Worm (Caenorhabditis elegans) whole organism, young adult: ENCODE measurements around the gene F29B9.12.

Experiments used
- B0019.2 ChIP-seq: fragments of 200-800 bp; sonication (Bioruptor generic); conservative IDR thresholded peaks from 2 replicates; pipeline ENCODE4 v1.3.6; 2022; ENCODE audit warnings: missing genetic modification reagents, missing genetic modification characterization, missing compliant biosample characterization
- C17E4.6 ChIP-seq: fragments of 200-800 bp; sonication (Bioruptor generic); IDR thresholded peaks from 2 replicates; pipeline ENCODE4 v1.3.6; 2022; ENCODE audit warnings: missing genetic modification reagents, missing genetic modification characterization, missing compliant biosample characterization
- F33H1.4 ChIP-seq: fragments of 200-800 bp; sonication (Bioruptor generic); IDR thresholded peaks from 2 replicates; pipeline ENCODE4 v1.3.6; 2022; ENCODE audit warnings: missing genetic modification reagents, missing genetic modification characterization, missing compliant biosample characterization
- F52B5.7 ChIP-seq: sonication (generic microtip); optimal IDR thresholded peaks from 2 replicates; lab custom pipeline; 2016; ENCODE audit warnings: mild to moderate bottlenecking, missing genetic modification characterization, missing compliant biosample characterization
- F57C9.4 ChIP-seq: sonication (generic microtip); optimal IDR thresholded peaks from 2 replicates; lab custom pipeline; 2017; ENCODE audit warnings: mild to moderate bottlenecking, missing genetic modification characterization, missing compliant biosample characterization
- K12H6.12 ChIP-seq: fragments of 200-800 bp; sonication (Bioruptor generic); optimal IDR thresholded peaks from 2 replicates; lab custom pipeline; 2018; ENCODE audit warnings: mild to moderate bottlenecking, missing genetic modification characterization, missing compliant biosample characterization
- Y53G8AR.9 ChIP-seq: fragments of 200-800 bp; sonication (Bioruptor generic); conservative IDR thresholded peaks from 2 replicates; pipeline ENCODE4 v1.3.6; 2022; ENCODE audit warnings: missing genetic modification reagents, missing genetic modification characterization, missing compliant biosample characterization
- Y95B8A.8 ChIP-seq: fragments of 200-800 bp; sonication (Bioruptor generic); IDR thresholded peaks from 2 replicates; pipeline ENCODE4 v1.3.6; 2022; ENCODE audit warnings: missing genetic modification reagents, missing genetic modification characterization, missing compliant biosample characterization
- ama-1 ChIP-seq, 3 experiments: fragments of 150-350 bp in 1 of 3; sonication (generic microtip) in 2 of 3; optimal IDR thresholded peaks; 2 replicates each; lab custom pipeline; 2014 to 2018; ENCODE audit warnings: missing biosample characterization in 2 of 3, missing genetic modification characterization in 2 of 3, missing genetic modification reagents in 2 of 3
- aptf-2 ChIP-seq: fragments of 200-800 bp; sonication (Bioruptor generic); conservative IDR thresholded peaks from 2 replicates; pipeline ENCODE4 v1.3.6; 2022; ENCODE audit warnings: missing genetic modification reagents, missing genetic modification characterization, missing compliant biosample characterization
- attf-3 ChIP-seq: fragments of 200-800 bp; sonication (Bioruptor generic); conservative IDR thresholded peaks from 2 replicates; pipeline ENCODE4 v1.3.6; 2022; ENCODE audit warnings: missing genetic modification reagents, missing genetic modification characterization, missing compliant biosample characterization
- attf-5 ChIP-seq: fragments of 200-800 bp; sonication (Bioruptor generic); optimal IDR thresholded peaks from 2 replicates; lab custom pipeline; 2018; ENCODE audit warnings: mild to moderate bottlenecking, missing genetic modification characterization, missing compliant biosample characterization
- ccch-3 ChIP-seq: fragments of 200-800 bp; sonication (Bioruptor generic); optimal IDR thresholded peaks from 2 replicates; lab custom pipeline; 2018; ENCODE audit warnings: mild to moderate bottlenecking, missing genetic modification characterization, missing compliant biosample characterization
- ceh-79 ChIP-seq: sonication (generic microtip); optimal IDR thresholded peaks from 2 replicates; lab custom pipeline; 2017; ENCODE audit warnings: mild to moderate bottlenecking, missing genetic modification characterization, missing compliant biosample characterization
- ceh-91 ChIP-seq: fragments of 200-800 bp; sonication (Bioruptor generic); IDR thresholded peaks from 2 replicates; pipeline ENCODE4 v1.3.6; 2022; ENCODE audit warnings: missing genetic modification reagents, missing genetic modification characterization, missing compliant biosample characterization
- dox-1 ChIP-seq: fragments of 200-800 bp; sonication (Bioruptor generic); IDR thresholded peaks from 2 replicates; pipeline ENCODE4 v1.3.6; 2022; ENCODE audit warnings: missing genetic modification reagents, missing genetic modification characterization, missing compliant biosample characterization
- egrh-3 ChIP-seq: fragments of 200-800 bp; sonication (Bioruptor generic); IDR thresholded peaks from 2 replicates; pipeline ENCODE4 v1.3.6; 2022; ENCODE audit warnings: missing genetic modification reagents, missing genetic modification characterization, missing compliant biosample characterization
- ekl-4 ChIP-seq: fragments of 200-800 bp; sonication (Bioruptor generic); IDR thresholded peaks from 2 replicates; pipeline ENCODE4 v1.3.6; 2022; ENCODE audit warnings: missing genetic modification reagents, missing genetic modification characterization, missing compliant biosample characterization
- him-1 ChIP-seq: sonication (generic microtip); optimal IDR thresholded peaks from 2 replicates; lab custom pipeline; 2016; ENCODE audit warnings: missing genotype, missing genetic modification reagents, missing genetic modification characterization, missing compliant biosample characterization
- hlh-12 ChIP-seq: sonication (generic microtip); optimal IDR thresholded peaks from 2 replicates; lab custom pipeline; 2016; ENCODE audit warnings: missing genetic modification characterization, missing compliant biosample characterization
- hmg-1.2 ChIP-seq: fragments of 200-800 bp; sonication (Bioruptor generic); IDR thresholded peaks from 2 replicates; pipeline ENCODE4 v1.3.6; 2022; ENCODE audit warnings: missing genetic modification reagents, missing genetic modification characterization, missing compliant biosample characterization
- hmg-20 ChIP-seq: fragments of 200-800 bp; sonication (Bioruptor generic); IDR thresholded peaks from 2 replicates; pipeline ENCODE4 v1.3.6; 2022; ENCODE audit warnings: missing genetic modification reagents, missing genetic modification characterization, missing compliant biosample characterization
- hrde-1 ChIP-seq: sonication (generic microtip); optimal IDR thresholded peaks from 2 replicates; lab custom pipeline; 2016; ENCODE audit warnings: missing genetic modification characterization, mild to moderate bottlenecking, missing compliant biosample characterization, moderate library complexity, missing genotype, missing genetic modification reagents, borderline replicate concordance
- hsf-1 ChIP-seq: fragments of 200-800 bp; sonication (Bioruptor generic); IDR thresholded peaks from 2 replicates; pipeline ENCODE4 v1.3.6; 2022; ENCODE audit warnings: missing genetic modification reagents, missing genetic modification characterization, missing compliant biosample characterization
- let-526 ChIP-seq: fragments of 200-800 bp; sonication (Bioruptor generic); IDR thresholded peaks from 2 replicates; pipeline ENCODE4 v1.3.6; 2022; ENCODE audit warnings: missing genetic modification reagents, missing genetic modification characterization, missing compliant biosample characterization
- let-607 ChIP-seq, 2 experiments: fragments of 200-800 bp in 1 of 2; sonication (Bioruptor generic) in 1 of 2; sonication (generic microtip) in 1 of 2; optimal IDR thresholded peaks; 2 replicates each; lab custom pipeline; 2016 to 2018; ENCODE audit warnings: mild to moderate bottlenecking in 2 of 2, missing compliant biosample characterization in 2 of 2, missing genetic modification characterization in 2 of 2, moderate library complexity in 2 of 2, missing genotype in 1 of 2
- lin-35 ChIP-seq, 3 experiments: fragments of 150-350 bp in 2 of 3; sonication (generic microtip) in 1 of 3; optimal IDR thresholded peaks; 2 replicates each; lab custom pipeline; 2014 to 2018; ENCODE audit warnings: missing biosample characterization in 3 of 3, missing genetic modification characterization in 3 of 3, missing genetic modification reagents in 3 of 3
- lin-40 ChIP-seq: sonication (generic microtip); optimal IDR thresholded peaks from 2 replicates; lab custom pipeline; 2016; ENCODE audit warnings: missing genetic modification characterization, mild to moderate bottlenecking, missing compliant biosample characterization, missing genotype, missing genetic modification reagents
- lir-1 ChIP-seq: fragments of 200-800 bp; sonication (Bioruptor generic); conservative IDR thresholded peaks from 2 replicates; pipeline ENCODE4 v1.3.6; 2022; ENCODE audit warnings: missing genetic modification reagents, missing genetic modification characterization, missing compliant biosample characterization
- lsl-1 ChIP-seq: fragments of 200-800 bp; sonication (Bioruptor generic); optimal IDR thresholded peaks from 2 replicates; lab custom pipeline; 2018; ENCODE audit warnings: mild to moderate bottlenecking, missing genetic modification characterization, moderate library complexity, missing compliant biosample characterization
- madf-8 ChIP-seq: fragments of 200-800 bp; sonication (Bioruptor generic); conservative IDR thresholded peaks from 2 replicates; pipeline ENCODE4 v1.3.6; 2022; ENCODE audit warnings: missing genetic modification reagents, missing genetic modification characterization, missing compliant biosample characterization
- nhr-80 ChIP-seq: sonication (generic microtip); optimal IDR thresholded peaks from 2 replicates; lab custom pipeline; 2016; ENCODE audit warnings: missing genetic modification characterization, missing compliant biosample characterization
- nhr-90 ChIP-seq: sonication (generic microtip); optimal IDR thresholded peaks from 2 replicates; lab custom pipeline; 2016; ENCODE audit warnings: missing genotype, mild to moderate bottlenecking, missing genetic modification characterization, missing compliant biosample characterization
- pha-4 ChIP-seq: fragments of 150-350 bp; sonication (generic microtip); optimal IDR thresholded peaks from 2 replicates; lab custom pipeline; 2014; ENCODE audit warnings: missing biosample characterization, missing genetic modification reagents, missing genetic modification characterization
- rcor-1 ChIP-seq: fragments of 200-800 bp; sonication (Bioruptor generic); IDR thresholded peaks from 2 replicates; pipeline ENCODE4 v1.3.6; 2022; ENCODE audit warnings: missing genetic modification reagents, missing genetic modification characterization, missing compliant biosample characterization
- repo-1 ChIP-seq: sonication (generic microtip); optimal IDR thresholded peaks from 2 replicates; lab custom pipeline; 2017; ENCODE audit warnings: mild to moderate bottlenecking, missing genetic modification characterization, missing compliant biosample characterization
- rpc-1 ChIP-seq, 2 experiments: fragments of 150-350 bp in 1 of 2; sonication (generic microtip) in 1 of 2; optimal IDR thresholded peaks; 2 replicates each; lab custom pipeline; 2014 to 2018; ENCODE audit warnings: missing biosample characterization in 1 of 2, missing genetic modification characterization in 1 of 2, missing genetic modification reagents in 1 of 2, missing genotype in 1 of 2
- sdz-38 ChIP-seq: sonication (generic microtip); optimal IDR thresholded peaks from 2 replicates; lab custom pipeline; 2016; ENCODE audit warnings: missing genotype, missing genetic modification characterization, missing compliant biosample characterization
- snpc-3.4 ChIP-seq: sonication (generic microtip); optimal IDR thresholded peaks from 2 replicates; lab custom pipeline; 2017; ENCODE audit warnings: missing genetic modification characterization, mild to moderate bottlenecking, missing compliant biosample characterization, antibody characterized with exemption, moderate library complexity, missing genotype, missing genetic modification reagents
- somi-1 ChIP-seq: fragments of 200-800 bp; sonication (Bioruptor generic); optimal IDR thresholded peaks from 2 replicates; lab custom pipeline; 2018; ENCODE audit warnings: mild to moderate bottlenecking, missing genetic modification characterization, missing compliant biosample characterization
- tbp1 ChIP-seq: fragments of 200-800 bp; sonication (Bioruptor generic); optimal IDR thresholded peaks from 2 replicates; lab custom pipeline; 2018; ENCODE audit warnings: mild to moderate bottlenecking, missing genetic modification characterization, missing compliant biosample characterization
- tbx-9 ChIP-seq: sonication (generic microtip); optimal IDR thresholded peaks from 2 replicates; lab custom pipeline; 2016; ENCODE audit warnings: borderline replicate concordance, missing genetic modification characterization, inconsistent platforms, missing compliant biosample characterization
- tlf-1 ChIP-seq: fragments of 200-800 bp; sonication (Bioruptor generic); optimal IDR thresholded peaks from 2 replicates; lab custom pipeline; 2018; ENCODE audit warnings: mild to moderate bottlenecking, missing genetic modification characterization, missing compliant biosample characterization
- unc-130 ChIP-seq: sonication (generic microtip); optimal IDR thresholded peaks from 2 replicates; lab custom pipeline; 2016; ENCODE audit warnings: missing genetic modification reagents, missing genetic modification characterization, missing compliant biosample characterization
- unc-62 ChIP-seq: fragments of 150-350 bp; optimal IDR thresholded peaks from 2 replicates; lab custom pipeline; 2014; ENCODE audit warnings: missing biosample characterization, missing genetic modification reagents, missing genetic modification characterization
- ztf-18 ChIP-seq: sonication (generic microtip); optimal IDR thresholded peaks from 2 replicates; lab custom pipeline; 2016; ENCODE audit warnings: missing genotype, mild to moderate bottlenecking, missing genetic modification characterization, missing compliant biosample characterization
- ztf-6 ChIP-seq: fragments of 200-800 bp; sonication (Bioruptor generic); IDR thresholded peaks from 2 replicates; pipeline ENCODE4 v1.3.6; 2022; ENCODE audit warnings: missing genetic modification reagents, missing genetic modification characterization, missing compliant biosample characterization

The F29B9.12 gene

ce11 chrIV:4650624-4651094 is 18.7 kb upstream of the F29B9.12 start, which contains the start of gene ubc-9:
Gene ubc-9, plus strand, starts transcription at chrIV:4651044.
- no peak for TF ChIP-seq unc-62 (GFP tag; lab: Kevin White, UChicago)
- TF ChIP-seq lin-35 (GFP tag; optimal IDR thresholded peaks at IDR 0.05; lab: Kevin White, UChicago) = peak; percentile 10 to 56 (median 54)
- TF ChIP-seq pha-4 = no peak
- TF ChIP-seq rpc-1 (optimal IDR thresholded peaks at IDR 0.05; lab: Kevin White, UChicago) = peak; percentile 15
- no peak for TF ChIP-seq rpc-1 (tag; optimal IDR thresholded peaks at IDR 0.05; lab: Kevin White, UChicago)
- TF ChIP-seq repo-1 = peak; percentile 3
- TF ChIP-seq Y95B8A.8 (GFP tag; lab: Robert Waterston, UW) = peak; percentile 58; the same call in 1 of the 2 replicates
- no peak for TF ChIP-seq aptf-2 (GFP tag; lab: Robert Waterston, UW)
- TF ChIP-seq tlf-1 (GFP tag; lab: Kevin White, UChicago) = peak; percentile 93
- peak; percentile 65; the same call in 1 of the 2 replicates for TF ChIP-seq egrh-3 (GFP tag; lab: Robert Waterston, UW)
- peak; percentile 92 for TF ChIP-seq dox-1 (GFP tag; lab: Robert Waterston, UW)
- no peak for TF ChIP-seq attf-3
- TF ChIP-seq rcor-1 = peak; percentile 86
- TF ChIP-seq lsl-1 = peak; percentile 82
- no peak for TF ChIP-seq hlh-12 (tag; lab: Kevin White, UChicago)
- no peak for TF ChIP-seq somi-1 (GFP tag; lab: Kevin White, UChicago)
- TF ChIP-seq F52B5.7 (tag; lab: Kevin White, UChicago) = no peak
- TF ChIP-seq hmg-1.2 (GFP tag; lab: Robert Waterston, UW) = peak; percentile 67
- no peak for TF ChIP-seq F57C9.4 (tag; lab: Kevin White, UChicago)
- TF ChIP-seq F33H1.4 (GFP tag; lab: Robert Waterston, UW) = peak; percentile 81
- TF ChIP-seq B0019.2 (GFP tag; lab: Robert Waterston, UW) = 0 out of 2 replicates have a peak, but pooled peaks have one; percentile 24
- peak; percentile 46 for TF ChIP-seq nhr-80 (tag; lab: Kevin White, UChicago)
- no peak for TF ChIP-seq sdz-38
- peak; percentile 54 for TF ChIP-seq K12H6.12 (tag; lab: Kevin White, UChicago)
- TF ChIP-seq ccch-3 = no peak
- peak; percentile 89 for TF ChIP-seq ekl-4 (GFP tag; lab: Robert Waterston, UW)
- peak; percentile 83 for TF ChIP-seq ceh-91
- TF ChIP-seq Y53G8AR.9 = peak; percentile 80
- TF ChIP-seq ama-1 (optimal IDR thresholded peaks at IDR 0.05; lab: Kevin White, UChicago) = no peak
- TF ChIP-seq ama-1 (GFP tag; optimal IDR thresholded peaks at IDR 0.05; lab: Kevin White, UChicago) = no peak
- peak; percentile 30 for TF ChIP-seq hrde-1 (tag; lab: Kevin White, UChicago)
- peak; percentile 57 for TF ChIP-seq lin-40 (tag; lab: Kevin White, UChicago)
- peak; percentile 58 for TF ChIP-seq unc-130 (GFP tag; lab: Kevin White, UChicago)
- peak; percentile 18 for TF ChIP-seq him-1
- peak; percentile 92 for TF ChIP-seq attf-5
- TF ChIP-seq hsf-1 (GFP tag; lab: Robert Waterston, UW) = peak; percentile 95
- TF ChIP-seq madf-8 (GFP tag; lab: Robert Waterston, UW) = peak; percentile 90
- TF ChIP-seq tbp1 = peak; percentile 66
- peak; percentile 83; the same call in 1 of the 2 replicates for TF ChIP-seq C17E4.6 (GFP tag; lab: Robert Waterston, UW)
- no peak for TF ChIP-seq tbx-9 (tag; lab: Kevin White, UChicago)
- peak; percentile 79 for TF ChIP-seq snpc-3.4 (tag; lab: Kevin White, UChicago)
- TF ChIP-seq let-607 (tag; optimal IDR thresholded peaks at IDR 0.05; lab: Kevin White, UChicago) = peak in 1 of 2 experiments; percentile 31
- TF ChIP-seq ceh-79 (tag; lab: Kevin White, UChicago) = no peak
- TF ChIP-seq hmg-20 (GFP tag; lab: Robert Waterston, UW) = no peak
- no peak for TF ChIP-seq let-526
- peak; percentile 6 for TF ChIP-seq nhr-90 (tag; lab: Kevin White, UChicago)
- peak; percentile 67 for TF ChIP-seq ztf-18 (tag; lab: Kevin White, UChicago)
- peak; percentile 59; the same call in 1 of the 2 replicates for TF ChIP-seq lir-1 (GFP tag; lab: Robert Waterston, UW)
- TF ChIP-seq ztf-6 (GFP tag; lab: Robert Waterston, UW) = no peak
